Worm (Caenorhabditis elegans) whole organism, L3 larva: Measurements from ENCODE around the gene T06E8.8.
A peak's percentile ranks its signal among the peaks of the same experiment; 100 is the strongest.

Source experiments
- aly-2 ChIP-seq: fragments of 150-350 bp; optimal IDR thresholded peaks from 2 replicates; lab custom pipeline; 2014; ENCODE audit warnings: missing biosample characterization, missing genetic modification characterization
- ama-1 ChIP-seq: fragments of 150-350 bp; optimal IDR thresholded peaks from 2 replicates; lab custom pipeline; 2018
- ceh-16 ChIP-seq: sonication (generic microtip); optimal IDR thresholded peaks from 2 replicates; lab custom pipeline; 2017; ENCODE audit warnings: missing biosample characterization, missing genetic modification characterization
- ceh-28 ChIP-seq: fragments of 150-350 bp; optimal IDR thresholded peaks from 2 replicates; lab custom pipeline; 2014; ENCODE audit warnings: missing biosample characterization, missing genetic modification reagents, missing genetic modification characterization
- daf-12 ChIP-seq: fragments of 150-350 bp; optimal IDR thresholded peaks from 2 replicates; lab custom pipeline; 2014; ENCODE audit warnings: missing biosample characterization, missing genetic modification reagents, missing genetic modification characterization
- elt-1 ChIP-seq: fragments of 150-350 bp; optimal IDR thresholded peaks from 2 replicates; lab custom pipeline; 2014; ENCODE audit warnings: missing biosample characterization, missing genetic modification characterization
- nfya-1 ChIP-seq: sonication (generic microtip); optimal IDR thresholded peaks from 2 replicates; lab custom pipeline; 2017; ENCODE audit warnings: missing genetic modification characterization, mild to moderate bottlenecking, missing compliant biosample characterization, antibody characterized with exemption, moderate library complexity; ENCODE audit not compliant: insufficient read depth
- nhr-237 ChIP-seq: fragments of 150-350 bp; optimal IDR thresholded peaks from 2 replicates; lab custom pipeline; 2014; ENCODE audit warnings: missing biosample characterization, missing genetic modification characterization
- nhr-25 ChIP-seq: sonication (generic microtip); optimal IDR thresholded peaks from 2 replicates; lab custom pipeline; 2017; ENCODE audit warnings: missing biosample characterization, missing genetic modification characterization
- nhr-76 ChIP-seq: fragments of 150-350 bp; sonication (generic microtip); optimal IDR thresholded peaks from 5 replicates; lab custom pipeline; 2014; ENCODE audit warnings: missing biosample characterization, missing genetic modification characterization
- pqm-1 ChIP-seq: fragments of 150-350 bp; optimal IDR thresholded peaks from 2 replicates; lab custom pipeline; 2017; ENCODE audit warnings: missing biosample characterization, missing genetic modification characterization, inconsistent platforms
- tbx-2 ChIP-seq: sonication (generic microtip); optimal IDR thresholded peaks from 2 replicates; lab custom pipeline; 2016; ENCODE audit warnings: mild to moderate bottlenecking, missing genetic modification characterization, missing compliant biosample characterization
- unc-62 ChIP-seq: fragments of 150-350 bp; sonication (generic microtip); optimal IDR thresholded peaks from 4 replicates; lab custom pipeline; 2014; ENCODE audit warnings: missing biosample characterization, missing genetic modification reagents, missing genetic modification characterization
- zag-1 ChIP-seq: fragments of 150-350 bp; optimal IDR thresholded peaks from 2 replicates; lab custom pipeline; 2014; ENCODE audit warnings: missing biosample characterization, missing genetic modification characterization

ce11 chrV:10031384-10032171 lies 12.0 kb upstream of the T06E8.8 start:
- TF ChIP-seq pqm-1 (tag; lab: Kevin White, UChicago) (peak; percentile 54), ama-1 (lab: Kevin White, UChicago) (no peak), elt-1 (no peak), nhr-237 (tag; lab: Kevin White, UChicago) (no peak), nhr-76 (tag; lab: Kevin White, UChicago) (no peak), unc-62 (GFP tag; lab: Kevin White, UChicago) (no peak), zag-1 (no peak), ceh-28 (tag; lab: Kevin White, UChicago) (no peak), ceh-16 (tag; lab: Kevin White, UChicago) (no peak), nfya-1 (tag; lab: Kevin White, UChicago) (peak; percentile 47), aly-2 (tag; lab: Kevin White, UChicago) (no peak), daf-12 (no peak), tbx-2 (tag; lab: Kevin White, UChicago) (no peak), nhr-25 (tag; lab: Kevin White, UChicago) (no peak)
